Worm (Caenorhabditis elegans) whole organism, L3 larva: Measurements from ENCODE around the gene B0244.4.
A peak's percentile ranks its signal among the peaks of the same experiment; 100 is the strongest.

Experiments
- R02D3.7 ChIP-seq: fragments of 150-350 bp; optimal IDR thresholded peaks from 2 replicates; lab custom pipeline; 2014; ENCODE audit warnings: missing biosample characterization, missing genetic modification characterization
- aly-2 ChIP-seq: fragments of 150-350 bp; optimal IDR thresholded peaks from 2 replicates; lab custom pipeline; 2014; ENCODE audit warnings: missing biosample characterization, missing genetic modification characterization
- ama-1 ChIP-seq: fragments of 150-350 bp; optimal IDR thresholded peaks from 2 replicates; lab custom pipeline; 2018
- fos-1 ChIP-seq: fragments of 150-350 bp; optimal IDR thresholded peaks from 2 replicates; lab custom pipeline; 2014; ENCODE audit warnings: missing biosample characterization, missing genetic modification characterization
- hmg-11 ChIP-seq: sonication (generic microtip); optimal IDR thresholded peaks from 2 replicates; lab custom pipeline; 2016; ENCODE audit warnings: missing genetic modification characterization, missing compliant biosample characterization
- jun-1 ChIP-seq: fragments of 150-350 bp; optimal IDR thresholded peaks from 2 replicates; lab custom pipeline; 2014; ENCODE audit warnings: missing biosample characterization, missing genetic modification reagents, missing genetic modification characterization
- mdl-1 ChIP-seq: fragments of 150-350 bp; optimal IDR thresholded peaks from 2 replicates; lab custom pipeline; 2014; ENCODE audit warnings: missing biosample characterization, missing genetic modification characterization
- nhr-28 ChIP-seq: fragments of 150-350 bp; optimal IDR thresholded peaks from 2 replicates; lab custom pipeline; 2014; ENCODE audit warnings: missing biosample characterization, missing genetic modification characterization

DNA sequence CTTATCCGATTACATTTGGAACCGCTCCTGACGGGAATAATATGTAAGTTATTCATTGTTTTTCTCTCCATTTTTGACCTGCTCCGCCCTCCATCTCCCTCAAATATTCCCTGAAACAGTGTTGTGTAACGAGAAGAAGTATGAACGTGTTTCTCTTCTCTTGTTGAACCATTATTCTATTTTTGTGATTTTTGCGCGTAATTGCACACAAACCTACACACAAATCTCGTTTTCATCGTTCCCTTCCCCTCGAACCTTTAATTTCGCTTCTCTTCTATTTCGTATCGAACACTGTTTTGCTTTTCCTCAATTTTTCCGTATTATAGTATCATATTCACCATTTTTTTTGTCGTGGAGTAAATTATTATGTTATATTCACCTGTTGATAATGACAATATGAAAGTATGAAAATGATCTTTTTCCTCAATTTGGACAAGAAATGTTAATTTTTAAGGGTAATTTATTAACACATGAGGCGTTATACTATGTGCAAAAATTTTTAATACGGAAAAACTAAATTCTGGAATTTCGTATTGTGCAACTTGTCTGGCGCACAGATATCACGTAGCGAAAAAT, 30.0 kb upstream of the B0244.4 start:
- TF ChIP-seq mdl-1 (no peak), ama-1 (lab: Kevin White, UChicago) (peak; percentile 77), R02D3.7 (tag; lab: Kevin White, UChicago) (no peak), hmg-11 (tag; lab: Kevin White, UChicago) (no peak), jun-1 (tag; lab: Kevin White, UChicago) (no peak), nhr-28 (tag; lab: Kevin White, UChicago) (no peak), fos-1 (no peak), aly-2 (tag; lab: Kevin White, UChicago) (no peak)
